Worm (Caenorhabditis elegans): Measurements from ENCODE around the gene srx-46.
A peak's percentile ranks its signal among the peaks of the same experiment; 100 is the strongest.
"Not testable (repeated sequence)": the region's sequence is repeated elsewhere in the genome, so short reads cannot be mapped to it uniquely, and the experiment has no call there.

ce11 chrV:9342282-9342681 is 10.8 kb upstream of the srx-46 start:
- TF ChIP-seq med-1 (GFP tag; optimal IDR thresholded peaks at IDR 0.05; ENCODE audit: insufficient read depth); ref-1 (GFP tag; conservative IDR thresholded peaks at IDR 0.05); cog-1 (tag; optimal IDR thresholded peaks at IDR 0.05): not testable (repeated sequence)
- TF ChIP-seq flt-1 (GFP tag; IDR thresholded peaks at IDR 0.05), result peak; percentile 78; the same call in 1 of the 2 replicates
- TF ChIP-seq klf-2 (GFP tag; conservative IDR thresholded peaks at IDR 0.05), result 0 out of 2 replicates have a peak, but pooled peaks have one; percentile 49

All from whole organism, midembryonic.